Fruit fly (Drosophila melanogaster) whole organism, embryonic: ENCODE measurements around the gene swa.

ENCODE experiments used
- Abd-B ChIP-seq: fragments of 200-800 bp; sonication (Bioruptor generic); optimal IDR thresholded peaks from 2 replicates; lab custom pipeline; 2018; ENCODE audit warnings: missing biosample characterization, mild to moderate bottlenecking, missing genetic modification characterization, moderate library complexity
- Awh ChIP-seq: fragments of 200-800 bp; sonication (Bioruptor generic); IDR thresholded peaks from 2 replicates; pipeline ENCODE4, ENCODE4 v1.3.6; 2022; ENCODE audit warnings: missing biosample characterization, missing genetic modification characterization
- B-H1 ChIP-seq: fragments of 200-800 bp; sonication (Bioruptor generic); IDR thresholded peaks from 3 replicates; pipeline ENCODE4 v1.3.6; 2022; ENCODE audit warnings: missing biosample characterization, missing genetic modification characterization
- BtbVII ChIP-seq: fragments of 200-800 bp; sonication (Bioruptor generic); optimal IDR thresholded peaks from 3 replicates; lab custom pipeline; 2017; ENCODE audit warnings: missing biosample characterization, mild to moderate bottlenecking, missing genetic modification characterization
- Bteb2 ChIP-seq: fragments of 200-800 bp; sonication (Bioruptor generic); optimal IDR thresholded peaks from 2 replicates; lab custom pipeline; 2016; ENCODE audit warnings: missing biosample characterization, missing genetic modification characterization
- CG1024 ChIP-seq: fragments of 200-800 bp; sonication (Bioruptor generic); IDR thresholded peaks from 2 replicates; pipeline ENCODE4 v1.3.6; 2022; ENCODE audit warnings: missing biosample characterization, missing genetic modification characterization
- CG11247 ChIP-seq: fragments of 200-800 bp; sonication (Bioruptor generic); IDR thresholded peaks from 2 replicates; pipeline ENCODE4 v1.3.6; 2022; ENCODE audit warnings: missing biosample characterization, missing genetic modification characterization
- CG12299 ChIP-seq: fragments of 200-800 bp; sonication (Bioruptor generic); optimal IDR thresholded peaks from 2 replicates; lab custom pipeline; 2018; ENCODE audit warnings: missing biosample characterization, mild to moderate bottlenecking, missing genetic modification characterization
- CG13775 ChIP-seq: fragments of 200-800 bp; sonication (Bioruptor generic); optimal IDR thresholded peaks from 3 replicates; lab custom pipeline; 2017; ENCODE audit warnings: missing biosample characterization, mild to moderate bottlenecking, missing genetic modification characterization
- CG14667 ChIP-seq: fragments of 200-800 bp; sonication (Bioruptor generic); IDR thresholded peaks from 2 replicates; pipeline ENCODE4 v1.3.6; 2022; ENCODE audit warnings: missing biosample characterization, missing genetic modification characterization
- CG15073 ChIP-seq: fragments of 200-800 bp; sonication (Bioruptor generic); optimal IDR thresholded peaks from 2 replicates; lab custom pipeline; 2016; ENCODE audit warnings: missing biosample characterization, missing genetic modification characterization
- CG1602 ChIP-seq: fragments of 200-800 bp; sonication (Bioruptor generic); optimal IDR thresholded peaks from 3 replicates; lab custom pipeline; 2016; ENCODE audit warnings: missing biosample characterization, missing genetic modification characterization
- CG16815 ChIP-seq: fragments of 200-800 bp; sonication (Bioruptor generic); optimal IDR thresholded peaks from 3 replicates; lab custom pipeline; 2017; ENCODE audit warnings: missing biosample characterization, mild to moderate bottlenecking, missing genetic modification characterization
- CG1792 ChIP-seq: fragments of 200-800 bp; sonication (Bioruptor generic); optimal IDR thresholded peaks from 2 replicates; lab custom pipeline; 2016; ENCODE audit warnings: missing biosample characterization, missing genetic modification characterization
- CG2678 ChIP-seq: fragments of 200-800 bp; sonication (Bioruptor generic); optimal IDR thresholded peaks from 3 replicates; lab custom pipeline; 2019; ENCODE audit warnings: missing biosample characterization, mild to moderate bottlenecking, missing genetic modification characterization, moderate library complexity
- CG34224 ChIP-seq: fragments of 200-800 bp; sonication (Bioruptor generic); IDR thresholded peaks from 3 replicates; pipeline ENCODE4 v1.3.6; 2022; ENCODE audit warnings: missing biosample characterization, missing genetic modification characterization; ENCODE audit not compliant: partially characterized antibody
- CG4282 ChIP-seq: fragments of 200-800 bp; sonication (Bioruptor generic); optimal IDR thresholded peaks from 2 replicates; lab custom pipeline; 2016; ENCODE audit warnings: missing biosample characterization, missing genetic modification characterization
- CG6254 ChIP-seq: fragments of 200-800 bp; sonication (Bioruptor generic); optimal IDR thresholded peaks from 3 replicates; lab custom pipeline; 2017; ENCODE audit warnings: mild to moderate bottlenecking, missing biosample characterization, missing genetic modification reagents, missing genetic modification characterization
- CG7372 ChIP-seq: fragments of 200-800 bp; sonication (Bioruptor generic); IDR thresholded peaks from 2 replicates; pipeline ENCODE4 v1.3.6; 2022; ENCODE audit warnings: missing biosample characterization, missing genetic modification characterization
- CG8359 ChIP-seq: fragments of 200-800 bp; sonication (Bioruptor generic); optimal IDR thresholded peaks from 2 replicates; lab custom pipeline; 2017; ENCODE audit warnings: missing biosample characterization, mild to moderate bottlenecking, missing genetic modification characterization, borderline replicate concordance
- CG9817 ChIP-seq: fragments of 200-800 bp; sonication (Bioruptor generic); optimal IDR thresholded peaks from 2 replicates; lab custom pipeline; 2018; ENCODE audit warnings: missing biosample characterization, mild to moderate bottlenecking, missing genetic modification characterization, moderate library complexity
- Camta ChIP-seq: fragments of 200-800 bp; sonication (Bioruptor generic); optimal IDR thresholded peaks from 2 replicates; lab custom pipeline; 2016; ENCODE audit warnings: missing biosample characterization, missing genetic modification characterization
- Doc3 ChIP-seq: fragments of 200-800 bp; sonication (Bioruptor generic); IDR thresholded peaks from 3 replicates; pipeline ENCODE4 v1.3.6; 2022; ENCODE audit warnings: missing biosample characterization, missing genetic modification characterization; ENCODE audit not compliant: partially characterized antibody
- Fer3 ChIP-seq: fragments of 200-800 bp; sonication (Bioruptor generic); optimal IDR thresholded peaks from 2 replicates; lab custom pipeline; 2018; ENCODE audit warnings: missing biosample characterization, mild to moderate bottlenecking, missing genetic modification characterization, moderate library complexity
- NC2α ChIP-seq: fragments of 200-800 bp; sonication (Bioruptor generic); optimal IDR thresholded peaks from 2 replicates; lab custom pipeline; 2016; ENCODE audit warnings: missing biosample characterization, missing genetic modification characterization
- Oaz ChIP-seq: fragments of 200-800 bp; sonication (Bioruptor generic); IDR thresholded peaks from 2 replicates; pipeline ENCODE4 v1.3.6; 2022; ENCODE audit warnings: missing biosample characterization, missing genetic modification characterization
- Oli ChIP-seq: fragments of 200-800 bp; sonication (Bioruptor generic); optimal IDR thresholded peaks from 2 replicates; lab custom pipeline; 2018; ENCODE audit warnings: missing biosample characterization, mild to moderate bottlenecking, missing genetic modification characterization, moderate library complexity
- Ravus ChIP-seq: fragments of 200-800 bp; sonication (Bioruptor generic); IDR thresholded peaks from 2 replicates; pipeline ENCODE4 v1.3.6; 2022; ENCODE audit warnings: missing biosample characterization, missing genetic modification characterization
- Six4 ChIP-seq: fragments of 200-800 bp; sonication (Bioruptor generic); optimal IDR thresholded peaks from 2 replicates; lab custom pipeline; 2016; ENCODE audit warnings: missing biosample characterization, missing genetic modification characterization
- Sry-β ChIP-seq: fragments of 200-800 bp; sonication (Bioruptor generic); optimal IDR thresholded peaks from 2 replicates; lab custom pipeline; 2018; ENCODE audit warnings: missing biosample characterization, mild to moderate bottlenecking, missing genetic modification characterization, moderate library complexity
- Xbp1 ChIP-seq: fragments of 200-800 bp; sonication (Bioruptor generic); optimal IDR thresholded peaks from 3 replicates; lab custom pipeline; 2016; ENCODE audit warnings: missing biosample characterization, mild to moderate bottlenecking, missing genetic modification characterization
- bbx ChIP-seq: fragments of 200-800 bp; sonication (Bioruptor generic); IDR thresholded peaks from 2 replicates; pipeline ENCODE4 v1.3.6; 2022; ENCODE audit warnings: missing biosample characterization, missing genetic modification characterization; ENCODE audit not compliant: partially characterized antibody
- chn ChIP-seq: fragments of 200-800 bp; sonication (Bioruptor generic); optimal IDR thresholded peaks from 2 replicates; lab custom pipeline; 2016; ENCODE audit warnings: missing biosample characterization, missing genetic modification characterization
- fd3F ChIP-seq: fragments of 200-800 bp; sonication (Bioruptor generic); optimal IDR thresholded peaks from 2 replicates; lab custom pipeline; 2018; ENCODE audit warnings: missing biosample characterization, mild to moderate bottlenecking, missing genetic modification characterization, moderate library complexity
- fd96Cb ChIP-seq: fragments of 200-800 bp; sonication (Bioruptor generic); optimal IDR thresholded peaks from 2 replicates; lab custom pipeline; 2018; ENCODE audit warnings: missing biosample characterization, mild to moderate bottlenecking, missing genetic modification characterization, moderate library complexity
- lola ChIP-seq, 3 experiments: fragments of >200 bp in 2 of 3; fragments of 200-800 bp in 1 of 3; sonication (Bioruptor generic) in 1 of 3; optimal IDR thresholded peaks; 2 replicates each; lab custom pipeline; 2017 to 2019; ENCODE audit warnings: missing biosample characterization in 3 of 3, missing genetic modification characterization in 3 of 3, mild to moderate bottlenecking in 1 of 3, moderate library complexity in 1 of 3
- lov ChIP-seq, 2 experiments: fragments of 200-800 bp in 1 of 2; fragments of >200 bp in 1 of 2; sonication (Bioruptor generic) in 1 of 2; IDR thresholded peaks in 1 of 2; optimal IDR thresholded peaks in 1 of 2; 2 replicates in 1 of 2; 3 replicates in 1 of 2; pipeline versions ENCODE4 v1.3.6 to Lab custom; 2017 to 2022; ENCODE audit warnings: missing biosample characterization in 1 of 2, missing genetic modification characterization in 1 of 2
- nmo ChIP-seq: fragments of 200-800 bp; sonication (Bioruptor generic); optimal IDR thresholded peaks from 2 replicates; lab custom pipeline; 2018; ENCODE audit warnings: missing biosample characterization, mild to moderate bottlenecking, missing genetic modification characterization, moderate library complexity
- odd ChIP-seq: fragments of 200-800 bp; sonication (Bioruptor generic); optimal IDR thresholded peaks from 2 replicates; lab custom pipeline; 2017; ENCODE audit warnings: missing biosample characterization, mild to moderate bottlenecking, missing genetic modification characterization
- pan ChIP-seq, 4 experiments: fragments of >200 bp in 3 of 4; fragments of 200-800 bp in 1 of 4; sonication (Bioruptor generic) in 1 of 4; optimal IDR thresholded peaks in 3 of 4; IDR thresholded peaks in 1 of 4; 2 replicates each; pipeline versions ENCODE4 v1.3.6 to Lab custom; 2017 to 2022; ENCODE audit warnings: missing biosample characterization in 2 of 4, missing genetic modification characterization in 2 of 4, mixed read lengths in 1 of 4
- pfk ChIP-seq: fragments of 200-800 bp; sonication (Bioruptor generic); optimal IDR thresholded peaks from 2 replicates; lab custom pipeline; 2018; ENCODE audit warnings: missing biosample characterization, mild to moderate bottlenecking, missing genetic modification characterization, moderate library complexity
- sc ChIP-seq, 3 experiments: fragments of >200 bp in 2 of 3; fragments of 200-800 bp in 1 of 3; sonication (Bioruptor generic) in 1 of 3; optimal IDR thresholded peaks; 2 replicates in 2 of 3; 3 replicates in 1 of 3; lab custom pipeline; 2017; ENCODE audit warnings: mild to moderate bottlenecking in 1 of 3, missing biosample characterization in 1 of 3, missing genetic modification characterization in 1 of 3, missing genetic modification reagents in 1 of 3
- sens ChIP-seq: fragments of 200-800 bp; sonication (Bioruptor generic); peaks from one replicate; lab custom pipeline; 2016; ENCODE audit warnings: missing biosample characterization, missing genetic modification characterization
- sqz ChIP-seq: fragments of 200-800 bp; sonication (Bioruptor generic); optimal IDR thresholded peaks from 3 replicates; lab custom pipeline; 2018; ENCODE audit warnings: missing biosample characterization, mild to moderate bottlenecking, missing genetic modification characterization
- tin ChIP-seq: fragments of 200-800 bp; sonication (Bioruptor generic); optimal IDR thresholded peaks from 3 replicates; lab custom pipeline; 2016; ENCODE audit warnings: missing biosample characterization, missing genetic modification characterization
- twi ChIP-seq: fragments of 200-800 bp; optimal IDR thresholded peaks from 2 replicates; lab custom pipeline; 2019; ENCODE audit warnings: missing biosample characterization, mild to moderate bottlenecking, missing genetic modification characterization, moderate library complexity
- wor ChIP-seq: fragments of 200-800 bp; sonication (Bioruptor generic); IDR thresholded peaks from 2 replicates; pipeline ENCODE4 v1.3.6; 2022; ENCODE audit warnings: missing biosample characterization, missing genetic modification characterization
- zfh1 ChIP-seq: fragments of 200-800 bp; sonication (Bioruptor generic); IDR thresholded peaks from 3 replicates; pipeline ENCODE4 v1.3.6; 2022; ENCODE audit warnings: missing biosample characterization, missing genetic modification characterization

Gene swa

DNA sequence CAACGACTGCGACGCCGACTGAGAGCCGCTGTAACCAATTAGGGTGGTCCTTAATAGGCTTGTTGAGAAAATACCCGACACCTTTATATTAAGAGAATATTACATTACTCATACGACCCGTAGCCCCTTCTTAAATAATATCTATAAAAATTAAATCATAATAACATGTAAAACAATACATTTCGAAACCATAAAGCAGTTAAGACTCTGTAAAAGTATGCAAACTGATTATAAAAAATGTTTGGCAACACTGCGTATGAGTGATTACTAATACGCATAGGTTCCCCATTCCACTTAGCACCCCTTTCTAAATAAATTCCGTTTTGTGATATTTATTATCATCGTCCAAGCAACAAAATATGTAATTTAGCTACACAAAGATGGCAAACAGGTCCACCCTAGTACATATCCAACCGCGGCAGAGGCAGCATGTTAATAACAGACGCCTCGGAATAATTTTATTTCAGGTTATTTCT, 24.9 kb downstream of the swa start:
- peak; percentile 86 for TF ChIP-seq Oli (tag; lab: Kevin White, UChicago)
- no peak for TF ChIP-seq Camta (GFP tag; lab: Kevin White, UChicago)
- TF ChIP-seq sens (GFP tag; lab: Kevin White, UChicago) = peak; percentile 87
- TF ChIP-seq Abd-B (GFP tag; lab: Kevin White, UChicago) = peak; percentile 18
- no peak for TF ChIP-seq Doc3 (GFP tag; lab: Robert Waterston, UW)
- TF ChIP-seq Six4 = peak; percentile 29
- TF ChIP-seq CG11247 = no peak
- no peak for TF ChIP-seq Ravus (GFP tag; lab: Robert Waterston, UW)
- TF ChIP-seq CG1024 (GFP tag; lab: Robert Waterston, UW) = 0 out of 2 replicates have a peak, but pooled peaks have one; percentile 3
- peak; percentile 44 for TF ChIP-seq tin
- TF ChIP-seq odd = peak; percentile 87
- peak; percentile 7 for TF ChIP-seq Bteb2 (GFP tag; lab: Kevin White, UChicago)
- TF ChIP-seq CG6254 = peak; percentile 64
- peak; percentile 49 for TF ChIP-seq twi (tag; lab: Kevin White, UChicago)
- TF ChIP-seq zfh1 = 0 out of 3 replicates have a peak, but pooled peaks have one; percentile 38
- peak; percentile 54 for TF ChIP-seq CG9817 (tag; lab: Kevin White, UChicago)
- no peak for TF ChIP-seq Oaz (GFP tag; lab: Robert Waterston, UW)
- peak; percentile 82 for TF ChIP-seq CG7372
- no peak for TF ChIP-seq Sry-β (GFP tag; lab: Kevin White, UChicago)
- no peak for TF ChIP-seq Awh (GFP tag; lab: Robert Waterston, UW)
- 0 out of 2 replicates have a peak, but pooled peaks have one; percentile 27 for TF ChIP-seq CG14667
- no peak for TF ChIP-seq pan (optimal IDR thresholded peaks at IDR 0.05; lab: Kevin White, UChicago)
- peak in 1 of 2 experiments; percentile 38 for TF ChIP-seq pan (GFP tag; optimal IDR thresholded peaks at IDR 0.05 in 1 of 2, IDR thresholded peaks at IDR 0.05 in 1 of 2)
- peak in 1 of 3 experiments; percentile 70 for TF ChIP-seq lola (GFP tag; optimal IDR thresholded peaks at IDR 0.05; lab: Kevin White, UChicago)
- TF ChIP-seq fd3F (GFP tag; lab: Kevin White, UChicago) = peak; percentile 66
- TF ChIP-seq Fer3 = peak; percentile 62
- TF ChIP-seq sc (optimal IDR thresholded peaks at IDR 0.05; lab: Kevin White, UChicago) = no peak
- TF ChIP-seq sc (GFP tag; optimal IDR thresholded peaks at IDR 0.05; lab: Kevin White, UChicago) = peak; percentile 54
- peak; percentile 82 for TF ChIP-seq nmo
- TF ChIP-seq wor (GFP tag; lab: Robert Waterston, UW) = 0 out of 2 replicates have a peak, but pooled peaks have one; percentile 30
- TF ChIP-seq lov (optimal IDR thresholded peaks at IDR 0.05; lab: Kevin White, UChicago) = no peak
- TF ChIP-seq lov (GFP tag; IDR thresholded peaks at IDR 0.05; lab: Robert Waterston, UW) = no peak
- no peak for TF ChIP-seq NC2α
- TF ChIP-seq chn (GFP tag; lab: Kevin White, UChicago) = no peak
- no peak for TF ChIP-seq CG1792
- TF ChIP-seq pfk (GFP tag; lab: Kevin White, UChicago) = no peak
- peak; percentile 93 for TF ChIP-seq CG2678 (tag; lab: Kevin White, UChicago)
- peak; percentile 47 for TF ChIP-seq CG8359
- no peak for TF ChIP-seq bbx (GFP tag; lab: Robert Waterston, UW)
- peak; percentile 43 for TF ChIP-seq CG16815
- TF ChIP-seq CG4282 (GFP tag; lab: Kevin White, UChicago) = no peak
- TF ChIP-seq CG12299 (tag; lab: Kevin White, UChicago) = peak; percentile 30
- TF ChIP-seq CG15073 (GFP tag; lab: Kevin White, UChicago) = no peak
- TF ChIP-seq fd96Cb = peak; percentile 67
- peak; percentile 83 for TF ChIP-seq BtbVII (GFP tag; lab: Kevin White, UChicago)
- peak; percentile 15 for TF ChIP-seq CG1602 (GFP tag; lab: Kevin White, UChicago)
- TF ChIP-seq CG13775 = peak; percentile 76
- no peak; the same call in 2 of the 3 replicates for TF ChIP-seq B-H1 (GFP tag; lab: Robert Waterston, UW)
- TF ChIP-seq Xbp1 (GFP tag; lab: Kevin White, UChicago) = peak; percentile 56
- TF ChIP-seq sqz (GFP tag; lab: Kevin White, UChicago) = peak; percentile 17
- no peak for TF ChIP-seq CG34224 (GFP tag; lab: Robert Waterston, UW)
